Worm (Caenorhabditis elegans) whole organism, L2 larva: ENCODE data around the gene gtf-2H2C.

ENCODE experiments used
- C34F6.9 ChIP-seq: fragments of 150-350 bp; optimal IDR thresholded peaks from 2 replicates; lab custom pipeline; 2014; ENCODE audit warnings: missing biosample characterization, missing genetic modification characterization
- R02D3.7 ChIP-seq: fragments of 150-350 bp; optimal IDR thresholded peaks from 2 replicates; lab custom pipeline; 2014; ENCODE audit warnings: missing biosample characterization, missing genetic modification characterization
- Y55F3AM.14 ChIP-seq: fragments of 200-800 bp; sonication (Bioruptor generic); optimal IDR thresholded peaks from 2 replicates; lab custom pipeline; 2018; ENCODE audit warnings: mild to moderate bottlenecking, missing genetic modification characterization, missing compliant biosample characterization
- ZK546.5 ChIP-seq: sonication (generic microtip); optimal IDR thresholded peaks from 2 replicates; lab custom pipeline; 2017; ENCODE audit warnings: missing biosample characterization, missing genetic modification characterization
- ama-1 ChIP-seq: fragments of 150-350 bp; optimal IDR thresholded peaks from 2 replicates; lab custom pipeline; 2018; ENCODE audit warnings: inconsistent platforms
- blmp-1 ChIP-seq: sonication (generic microtip); optimal IDR thresholded peaks from 2 replicates; lab custom pipeline; 2017; ENCODE audit warnings: missing genetic modification characterization, mild to moderate bottlenecking, missing compliant biosample characterization, antibody characterized with exemption, moderate library complexity; ENCODE audit not compliant: insufficient read depth
- ceh-16 ChIP-seq: fragments of 150-350 bp; optimal IDR thresholded peaks from 2 replicates; lab custom pipeline; 2014; ENCODE audit warnings: missing biosample characterization, missing genetic modification characterization
- ceh-82 ChIP-seq: fragments of 150-350 bp; optimal IDR thresholded peaks from 2 replicates; lab custom pipeline; 2014; ENCODE audit warnings: missing biosample characterization, missing genetic modification characterization
- dmd-4 ChIP-seq: sonication (generic microtip); optimal IDR thresholded peaks from 2 replicates; lab custom pipeline; 2017; ENCODE audit warnings: missing biosample characterization, missing genetic modification characterization
- egl-27 ChIP-seq: sonication (generic microtip); optimal IDR thresholded peaks from 3 replicates; lab custom pipeline; 2017; ENCODE audit warnings: missing biosample characterization, missing genetic modification reagents, missing genetic modification characterization
- fos-1 ChIP-seq: fragments of 150-350 bp; optimal IDR thresholded peaks from 2 replicates; lab custom pipeline; 2014; ENCODE audit warnings: missing biosample characterization, missing genetic modification characterization
- gmeb-1 ChIP-seq: fragments of 150-350 bp; optimal IDR thresholded peaks from 2 replicates; lab custom pipeline; 2014; ENCODE audit warnings: missing biosample characterization, missing genetic modification characterization
- lin-11 ChIP-seq: fragments of 150-350 bp; sonication (generic microtip); optimal IDR thresholded peaks from 2 replicates; lab custom pipeline; 2014; ENCODE audit warnings: missing biosample characterization, missing genetic modification characterization, inconsistent platforms, mixed read lengths
- lin-13 ChIP-seq: fragments of 150-350 bp; optimal IDR thresholded peaks from 2 replicates; lab custom pipeline; 2014; ENCODE audit warnings: missing biosample characterization, missing genetic modification reagents, missing genetic modification characterization
- lin-39 ChIP-seq: fragments of 150-350 bp; optimal IDR thresholded peaks from 2 replicates; lab custom pipeline; 2014; ENCODE audit warnings: missing biosample characterization, missing genetic modification reagents, missing genetic modification characterization
- lsy-2 ChIP-seq, 2 experiments: fragments of 150-350 bp in 1 of 2; sonication (generic microtip) in 1 of 2; optimal IDR thresholded peaks; 2 replicates each; lab custom pipeline; 2014 to 2017; ENCODE audit warnings: missing biosample characterization in 2 of 2, missing genetic modification characterization in 2 of 2
- mab-5 ChIP-seq: fragments of 150-350 bp; optimal IDR thresholded peaks from 2 replicates; lab custom pipeline; 2014; ENCODE audit warnings: missing biosample characterization, missing genetic modification characterization
- mdl-1 ChIP-seq, 2 experiments: fragments of 150-350 bp in 1 of 2; sonication (generic microtip) in 1 of 2; optimal IDR thresholded peaks; 2 replicates each; lab custom pipeline; 2017; ENCODE audit warnings: missing biosample characterization in 2 of 2, missing genetic modification characterization in 2 of 2
- nhr-10 ChIP-seq: sonication (generic microtip); optimal IDR thresholded peaks from 2 replicates; lab custom pipeline; 2017; ENCODE audit warnings: missing biosample characterization, missing genetic modification characterization
- nhr-11 ChIP-seq: fragments of 150-350 bp; optimal IDR thresholded peaks from 2 replicates; lab custom pipeline; 2014; ENCODE audit warnings: missing biosample characterization, missing genetic modification characterization
- nhr-12 ChIP-seq: fragments of 150-350 bp; optimal IDR thresholded peaks from 2 replicates; lab custom pipeline; 2014; ENCODE audit warnings: missing biosample characterization, missing genetic modification characterization
- nhr-237 ChIP-seq: fragments of 150-350 bp; optimal IDR thresholded peaks from 2 replicates; lab custom pipeline; 2014; ENCODE audit warnings: missing biosample characterization, missing genetic modification characterization
- nhr-25 ChIP-seq: fragments of 150-350 bp; sonication (generic microtip); optimal IDR thresholded peaks from 3 replicates; lab custom pipeline; 2014; ENCODE audit warnings: missing biosample characterization, missing genetic modification characterization
- nhr-6 ChIP-seq: fragments of 150-350 bp; optimal IDR thresholded peaks from 2 replicates; lab custom pipeline; 2014; ENCODE audit warnings: missing biosample characterization, missing genetic modification characterization
- nhr-77 ChIP-seq: fragments of 150-350 bp; optimal IDR thresholded peaks from 2 replicates; lab custom pipeline; 2014; ENCODE audit warnings: missing biosample characterization, missing genetic modification characterization
- peb-1 ChIP-seq: fragments of 150-350 bp; optimal IDR thresholded peaks from 2 replicates; lab custom pipeline; 2014; ENCODE audit warnings: missing biosample characterization, missing genetic modification characterization
- skn-1 ChIP-seq: sonication (generic microtip); optimal IDR thresholded peaks from 2 replicates; lab custom pipeline; 2017; ENCODE audit warnings: missing biosample characterization, missing genetic modification characterization
- sma-3 ChIP-seq: sonication (generic microtip); optimal IDR thresholded peaks from 2 replicates; lab custom pipeline; 2016; ENCODE audit warnings: missing genetic modification reagents, missing genetic modification characterization, missing compliant biosample characterization
- sma-9 ChIP-seq, 2 experiments: fragments of 150-350 bp in 1 of 2; sonication (generic microtip) in 1 of 2; optimal IDR thresholded peaks; 2 replicates each; lab custom pipeline; 2014 to 2016; ENCODE audit warnings: missing genetic modification characterization in 2 of 2, mild to moderate bottlenecking in 1 of 2, missing biosample characterization in 1 of 2, missing compliant biosample characterization in 1 of 2, missing genetic modification reagents in 1 of 2, moderate library complexity in 1 of 2
- snpc-4 ChIP-seq: fragments of 150-350 bp; optimal IDR thresholded peaks from 2 replicates; lab custom pipeline; 2014; ENCODE audit warnings: missing biosample characterization, missing genetic modification characterization
- unc-39 ChIP-seq: fragments of 150-350 bp; optimal IDR thresholded peaks from 2 replicates; lab custom pipeline; 2014; ENCODE audit warnings: missing biosample characterization, missing genetic modification characterization
- unc-55 ChIP-seq: fragments of 150-350 bp; sonication (generic microtip); optimal IDR thresholded peaks from 3 replicates; lab custom pipeline; 2014; ENCODE audit warnings: missing biosample characterization, missing genetic modification reagents, missing genetic modification characterization
- zag-1 ChIP-seq: fragments of 150-350 bp; optimal IDR thresholded peaks from 2 replicates; lab custom pipeline; 2014; ENCODE audit warnings: missing biosample characterization, missing genetic modification characterization
- ztf-1 ChIP-seq: fragments of 200-800 bp; sonication (Bioruptor generic); conservative IDR thresholded peaks from 2 replicates; pipeline ENCODE4 v1.3.6; 2022; ENCODE audit warnings: missing genetic modification characterization, missing compliant biosample characterization
- ztf-11 ChIP-seq: sonication (generic microtip); optimal IDR thresholded peaks from 2 replicates; lab custom pipeline; 2017; ENCODE audit warnings: missing biosample characterization, missing genetic modification characterization
- ztf-4 ChIP-seq: fragments of 150-350 bp; optimal IDR thresholded peaks from 2 replicates; lab custom pipeline; 2014; ENCODE audit warnings: missing biosample characterization, missing genetic modification characterization

The gtf-2H2C gene

DNA sequence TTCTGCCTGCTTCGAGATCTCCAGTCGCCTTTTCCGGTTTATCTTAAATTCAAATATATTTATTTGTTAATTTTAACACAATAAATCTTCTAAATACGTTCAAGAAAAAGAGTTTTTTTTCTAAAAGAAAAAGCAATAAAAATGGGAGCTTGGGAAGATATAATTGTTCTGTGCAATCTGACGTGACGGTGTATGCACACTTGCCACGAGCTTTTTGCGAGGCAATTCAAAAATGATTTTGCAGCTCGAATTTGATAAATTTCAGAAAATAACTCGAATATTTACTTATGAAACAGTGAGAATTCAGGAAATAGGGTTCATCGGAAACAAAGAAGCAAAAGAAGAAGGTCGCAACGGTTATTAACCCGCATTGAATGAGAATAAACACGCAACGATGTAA is 2.5 kb upstream of the gtf-2H2C start (continued):
- TF ChIP-seq Y55F3AM.14 (GFP tag; lab: Kevin White, UChicago) (no peak), nhr-25 (no peak), lin-11 (tag; lab: Kevin White, UChicago) (no peak), nhr-11 (tag; lab: Kevin White, UChicago) (no peak), lin-13 (GFP tag; lab: Kevin White, UChicago) (peak; percentile 23), mdl-1 (tag; optimal IDR thresholded peaks at IDR 0.05; lab: Kevin White, UChicago) (no peak), egl-27 (tag; lab: Kevin White, UChicago) (no peak)

DNA sequence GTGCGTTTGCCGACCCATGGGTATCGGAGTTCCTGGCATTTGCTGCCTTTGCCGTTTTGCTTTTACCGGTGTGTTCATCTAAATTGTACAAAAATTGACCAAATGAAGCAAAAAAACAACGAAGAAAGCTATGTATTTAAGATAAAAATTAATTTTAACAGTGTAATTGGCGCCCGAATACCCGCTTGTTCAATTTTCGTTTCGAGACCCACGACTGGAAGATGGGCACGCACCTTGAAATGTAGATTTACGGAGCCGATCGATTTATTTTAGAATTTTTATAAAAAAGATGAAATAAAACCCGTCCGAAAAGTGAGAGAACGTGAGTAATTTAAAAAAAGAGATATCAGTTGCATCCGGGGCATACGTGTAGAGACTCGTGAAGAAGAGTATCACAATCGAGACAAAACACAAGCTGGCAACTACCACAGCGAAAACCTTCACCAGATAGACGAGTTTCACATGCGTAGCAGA is 2.0 kb downstream of the gtf-2H2C start, which contains the start of gene hal-2:
hal-2 (minus strand) TSS at position 424 of the 474 bp plus-strand sequence.
- no peak for TF ChIP-seq fos-1 (tag; lab: Kevin White, UChicago)
- no peak for TF ChIP-seq Y55F3AM.14 (GFP tag; lab: Kevin White, UChicago)
- no peak for TF ChIP-seq skn-1 (tag; lab: Kevin White, UChicago)
- TF ChIP-seq nhr-25, result no peak
- no peak for TF ChIP-seq mdl-1 (tag; optimal IDR thresholded peaks at IDR 0.05; lab: Kevin White, UChicago)
- TF ChIP-seq sma-3 (GFP tag; lab: Kevin White, UChicago), result no peak
- TF ChIP-seq lsy-2 (tag; optimal IDR thresholded peaks at IDR 0.05; lab: Kevin White, UChicago), result no peak
- TF ChIP-seq lin-39 (tag; lab: Kevin White, UChicago), result no peak
- no peak for TF ChIP-seq unc-55 (GFP tag; lab: Kevin White, UChicago)
- TF ChIP-seq ztf-11 (tag; lab: Kevin White, UChicago), result no peak
- no peak for TF ChIP-seq ZK546.5 (tag; lab: Kevin White, UChicago)
- no peak for TF ChIP-seq nhr-6
- TF ChIP-seq gmeb-1 (tag; lab: Kevin White, UChicago), result no peak
- TF ChIP-seq blmp-1 (tag; lab: Kevin White, UChicago), result no peak
- TF ChIP-seq, all 48 proteins: peak for 0

DNA sequence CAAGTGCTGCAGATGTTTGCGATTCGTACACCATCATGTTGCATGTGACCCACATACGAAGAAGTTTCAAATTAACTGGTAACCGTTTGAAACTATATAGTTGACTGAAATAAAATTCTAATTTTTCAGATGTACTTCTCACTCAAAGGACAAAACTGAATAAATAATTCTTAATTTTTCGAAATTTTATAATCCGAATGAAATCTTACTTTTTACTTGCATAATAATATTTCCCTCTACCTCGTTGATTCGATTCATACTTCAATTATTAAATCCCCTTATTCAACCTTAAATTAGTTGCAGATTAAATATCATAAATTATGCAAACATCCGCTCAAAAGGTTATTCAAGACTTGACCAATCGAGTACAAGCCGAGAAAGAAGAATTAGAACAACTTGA is 4.6 kb downstream of the gtf-2H2C start, which contains the start of gene T16H12.2:
T16H12.2 (plus strand) TSS at position 301 of the 400 bp plus-strand sequence.
- TF ChIP-seq skn-1 (tag; lab: Kevin White, UChicago) (no peak), C34F6.9 (tag; lab: Kevin White, UChicago) (no peak), lin-11 (tag; lab: Kevin White, UChicago) (no peak), peb-1 (tag; lab: Kevin White, UChicago) (no peak), ceh-82 (tag; lab: Kevin White, UChicago) (no peak), mab-5 (no peak), lin-13 (GFP tag; lab: Kevin White, UChicago) (no peak), zag-1 (tag; lab: Kevin White, UChicago) (no peak), snpc-4 (tag; lab: Kevin White, UChicago) (no peak), Y55F3AM.14 (GFP tag; lab: Kevin White, UChicago) (no peak), ceh-16 (tag; lab: Kevin White, UChicago) (no peak), unc-55 (GFP tag; lab: Kevin White, UChicago) (no peak), dmd-4 (tag; lab: Kevin White, UChicago) (no peak), ztf-4 (tag; lab: Kevin White, UChicago) (no peak), nhr-12 (tag; lab: Kevin White, UChicago) (no peak), lin-39 (tag; lab: Kevin White, UChicago) (no peak), ama-1 (no peak)

- TF ChIP-seq nhr-6, result no peak
- TF ChIP-seq nhr-237 (tag; lab: Kevin White, UChicago), result no peak
- TF ChIP-seq snpc-4 (tag; lab: Kevin White, UChicago), result no peak
- TF ChIP-seq ztf-4 (tag; lab: Kevin White, UChicago), result no peak
- no peak for TF ChIP-seq ztf-1
- no peak for TF ChIP-seq mab-5
- no peak for TF ChIP-seq fos-1 (tag; lab: Kevin White, UChicago)
- no peak for TF ChIP-seq Y55F3AM.14 (GFP tag; lab: Kevin White, UChicago)
- TF ChIP-seq mdl-1 (tag; optimal IDR thresholded peaks at IDR 0.05; lab: Kevin White, UChicago), result no peak
- no peak for TF ChIP-seq skn-1 (tag; lab: Kevin White, UChicago)
- TF ChIP-seq R02D3.7 (tag; lab: Kevin White, UChicago), result no peak
- TF ChIP-seq gmeb-1 (tag; lab: Kevin White, UChicago), result no peak
- TF ChIP-seq sma-3 (GFP tag; lab: Kevin White, UChicago), result no peak
Measured at ce11 chrIII:10085574-10085973, 5.0 kb downstream of the gtf-2H2C start.

DNA sequence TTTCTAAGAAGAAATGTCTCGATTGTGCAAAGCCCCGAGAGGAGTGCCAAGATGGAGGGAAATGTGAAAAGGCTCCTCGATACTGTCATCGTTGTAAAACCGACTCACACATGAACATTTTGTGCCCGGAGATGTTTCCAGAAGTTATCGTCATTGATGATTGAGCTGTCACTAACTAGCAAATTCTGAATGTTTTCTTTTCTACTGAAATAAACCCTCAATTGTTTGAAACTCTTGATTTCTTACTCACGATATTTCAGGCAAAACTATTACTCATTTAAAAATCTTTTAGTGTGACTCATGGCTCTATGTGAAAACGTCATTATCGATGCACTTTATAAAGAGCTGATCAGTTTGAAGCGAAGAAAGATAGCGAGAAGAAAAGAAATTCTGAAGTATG is 5.5 kb downstream of the gtf-2H2C start, which contains the start of gene T16H12.13:
T16H12.13 (plus strand) TSS at position 301 of the 400 bp plus-strand sequence.
- TF ChIP-seq sma-3 (GFP tag; lab: Kevin White, UChicago) (no peak), nhr-25 (no peak), skn-1 (tag; lab: Kevin White, UChicago) (no peak), nhr-10 (no peak), lsy-2 (tag; optimal IDR thresholded peaks at IDR 0.05; lab: Kevin White, UChicago) (no peak), nhr-77 (tag; lab: Kevin White, UChicago) (no peak), mab-5 (no peak), unc-39 (tag; lab: Kevin White, UChicago) (no peak), sma-9 (GFP tag; optimal IDR thresholded peaks at IDR 0.05; lab: Kevin White, UChicago) (no peak), sma-9 (tag; optimal IDR thresholded peaks at IDR 0.05; lab: Kevin White, UChicago) (no peak), ztf-4 (tag; lab: Kevin White, UChicago) (no peak)
